Worm (Caenorhabditis elegans) whole organism, early embryonic: ENCODE measurements around the gene chin-1.

Experiments
- B0310.2 ChIP-seq: sonication (generic microtip); optimal IDR thresholded peaks from 2 replicates; lab custom pipeline; 2016; ENCODE audit warnings: mild to moderate bottlenecking, missing genetic modification characterization, missing compliant biosample characterization
- F13C5.2 ChIP-seq: sonication (generic microtip); optimal IDR thresholded peaks from 2 replicates; lab custom pipeline; 2017; ENCODE audit warnings: mild to moderate bottlenecking, missing genetic modification characterization, inconsistent platforms, missing compliant biosample characterization
- aly-1 ChIP-seq: sonication (generic microtip); optimal IDR thresholded peaks from 2 replicates; lab custom pipeline; 2016; ENCODE audit warnings: missing genetic modification characterization, missing compliant biosample characterization
- ama-1 ChIP-seq: fragments of 150-350 bp; optimal IDR thresholded peaks from 2 replicates; lab custom pipeline; 2014
- ceh-13 ChIP-seq: fragments of 200-800 bp; sonication (Bioruptor generic); optimal IDR thresholded peaks from 2 replicates; lab custom pipeline; 2018; ENCODE audit warnings: mild to moderate bottlenecking, missing genetic modification characterization, missing compliant biosample characterization
- ceh-36 ChIP-seq: sonication (generic microtip); optimal IDR thresholded peaks from 2 replicates; lab custom pipeline; 2016; ENCODE audit warnings: missing genetic modification characterization, inconsistent platforms, missing compliant biosample characterization
- ets-7 ChIP-seq: sonication (generic microtip); optimal IDR thresholded peaks from 2 replicates; lab custom pipeline; 2016; ENCODE audit warnings: missing genotype, missing genetic modification characterization, missing compliant biosample characterization
- flt-1 ChIP-seq: fragments of 200-800 bp; sonication (Bioruptor generic); IDR thresholded peaks from 2 replicates; pipeline ENCODE4 v1.3.6; 2022; ENCODE audit warnings: missing genetic modification characterization, missing compliant biosample characterization
- hmbx-1 ChIP-seq: sonication (generic microtip); optimal IDR thresholded peaks from 2 replicates; lab custom pipeline; 2016; ENCODE audit warnings: mild to moderate bottlenecking, missing genetic modification characterization, missing compliant biosample characterization
- hmg-4 ChIP-seq: fragments of 200-800 bp; sonication (Bioruptor generic); optimal IDR thresholded peaks from 2 replicates; lab custom pipeline; 2018; ENCODE audit warnings: mild to moderate bottlenecking, missing genetic modification characterization, missing compliant biosample characterization
- hnd-1 ChIP-seq: sonication (generic microtip); optimal IDR thresholded peaks from 2 replicates; lab custom pipeline; 2016; ENCODE audit warnings: missing genetic modification characterization, missing compliant biosample characterization
- pes-1 ChIP-seq: fragments of 200-800 bp; sonication (Bioruptor generic); IDR thresholded peaks from 2 replicates; pipeline ENCODE4 v1.3.6; 2022; ENCODE audit warnings: missing genetic modification reagents, missing genetic modification characterization, missing compliant biosample characterization
- scrt-1 ChIP-seq: fragments of 200-800 bp; sonication (Bioruptor generic); IDR thresholded peaks from 2 replicates; pipeline ENCODE4 v1.3.6; 2022; ENCODE audit warnings: missing genetic modification characterization, missing compliant biosample characterization
- sea-1 ChIP-seq: fragments of 200-800 bp; sonication (Bioruptor generic); conservative IDR thresholded peaks from 2 replicates; pipeline ENCODE4 v1.3.6; 2022; ENCODE audit warnings: missing genetic modification characterization, missing compliant biosample characterization
- tbx-11 ChIP-seq: fragments of 200-800 bp; sonication (Bioruptor generic); IDR thresholded peaks from 2 replicates; pipeline ENCODE4 v1.3.6; 2022; ENCODE audit warnings: missing genetic modification characterization, missing compliant biosample characterization
- tbx-37 ChIP-seq: fragments of 200-800 bp; sonication (Bioruptor generic); conservative IDR thresholded peaks from 2 replicates; pipeline ENCODE4 v1.3.6; 2022; ENCODE audit warnings: missing genetic modification reagents, missing genetic modification characterization, missing compliant biosample characterization
- tra-4 ChIP-seq: sonication (generic microtip); optimal IDR thresholded peaks from 2 replicates; lab custom pipeline; 2017; ENCODE audit warnings: missing genetic modification characterization, missing compliant biosample characterization

Gene chin-1

DNA sequence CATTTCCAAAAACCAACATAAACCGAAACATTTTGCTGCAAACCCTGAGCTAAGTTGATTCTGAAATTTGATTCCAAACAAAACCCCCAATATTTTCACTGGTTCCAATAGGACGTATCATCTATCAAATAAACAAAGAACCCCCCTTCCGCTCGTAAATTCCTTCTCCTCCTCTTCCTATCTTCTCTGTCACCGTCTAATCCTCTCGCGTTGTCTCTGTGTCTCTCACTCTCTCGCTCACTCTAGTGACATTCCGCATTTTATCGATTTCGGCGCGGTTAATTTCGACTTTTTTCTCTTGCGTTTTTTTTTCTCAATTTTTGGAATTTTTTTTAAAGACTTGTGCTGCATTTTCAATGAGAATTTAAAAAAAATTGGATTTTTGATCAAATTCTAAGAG, 55.1 kb downstream of the chin-1 start:
- TF ChIP-seq hnd-1, result no peak
- no peak for TF ChIP-seq flt-1 (GFP tag; lab: Robert Waterston, UW)
- no peak for TF ChIP-seq F13C5.2 (tag; lab: Kevin White, UChicago)
- TF ChIP-seq tbx-37 (GFP tag; lab: Robert Waterston, UW), result no peak
- no peak for TF ChIP-seq tra-4 (tag; lab: Kevin White, UChicago)
- TF ChIP-seq hmbx-1 (tag; lab: Kevin White, UChicago), result no peak
- TF ChIP-seq ceh-36 (tag; lab: Kevin White, UChicago), result no peak
- no peak for TF ChIP-seq hmg-4 (GFP tag; lab: Kevin White, UChicago)
- no peak for TF ChIP-seq ama-1
- no peak for TF ChIP-seq scrt-1 (GFP tag; lab: Robert Waterston, UW)
- no peak for TF ChIP-seq ceh-13 (GFP tag; lab: Kevin White, UChicago)
- no peak for TF ChIP-seq B0310.2 (tag; lab: Kevin White, UChicago)
- no peak for TF ChIP-seq pes-1 (GFP tag; lab: Robert Waterston, UW)
- no peak for TF ChIP-seq sea-1
- no peak for TF ChIP-seq ets-7 (tag; lab: Kevin White, UChicago)
- no peak for TF ChIP-seq aly-1
- no peak for TF ChIP-seq tbx-11 (GFP tag; lab: Robert Waterston, UW)
